Fruit fly (Drosophila melanogaster) whole organism, pupa: ENCODE data around the gene CG3081.

Experiments used
- CG10348 ChIP-seq: fragments of 200-800 bp; sonication (Bioruptor generic); IDR thresholded peaks from 2 replicates; pipeline ENCODE4 v1.3.6; 2022; ENCODE audit warnings: missing biosample characterization, missing genetic modification characterization
- CG12605 ChIP-seq: fragments of 200-800 bp; sonication (Bioruptor generic); IDR thresholded peaks from 2 replicates; pipeline ENCODE4 v1.3.6; 2022; ENCODE audit warnings: missing biosample characterization, missing genetic modification characterization
- CG13204 ChIP-seq: fragments of 200-800 bp; sonication (Bioruptor generic); optimal IDR thresholded peaks from 2 replicates; lab custom pipeline; 2018; ENCODE audit warnings: missing biosample characterization, mild to moderate bottlenecking, missing genetic modification characterization, moderate library complexity
- CG14655 ChIP-seq: fragments of 200-800 bp; sonication (Bioruptor generic); optimal IDR thresholded peaks from 3 replicates; lab custom pipeline; 2017; ENCODE audit warnings: mild to moderate bottlenecking, missing biosample characterization, missing genetic modification reagents, missing genetic modification characterization
- CG15710 ChIP-seq: fragments of 200-800 bp; sonication (Bioruptor generic); optimal IDR thresholded peaks from 2 replicates; lab custom pipeline; 2018; ENCODE audit warnings: missing biosample characterization, mild to moderate bottlenecking, missing genetic modification characterization, moderate library complexity
- CG17806 ChIP-seq: fragments of 200-800 bp; sonication (Bioruptor generic); optimal IDR thresholded peaks from 2 replicates; lab custom pipeline; 2018; ENCODE audit warnings: missing biosample characterization, mild to moderate bottlenecking, missing genetic modification characterization, moderate library complexity
- CG32121 ChIP-seq: fragments of 200-800 bp; sonication (Bioruptor generic); IDR thresholded peaks from 2 replicates; pipeline ENCODE4 v1.3.6; 2022; ENCODE audit warnings: missing biosample characterization, missing genetic modification characterization
- CG34367 ChIP-seq: fragments of 200-800 bp; sonication (Bioruptor generic); optimal IDR thresholded peaks from 2 replicates; lab custom pipeline; 2018; ENCODE audit warnings: missing biosample characterization, mild to moderate bottlenecking, missing genetic modification characterization
- CG4496 ChIP-seq: fragments of 200-800 bp; sonication (Bioruptor generic); IDR thresholded peaks from 3 replicates; pipeline ENCODE4 v1.3.6; 2022; ENCODE audit warnings: missing biosample characterization, missing genetic modification characterization
- CG8159 ChIP-seq: fragments of 200-800 bp; sonication (Bioruptor generic); optimal IDR thresholded peaks from 3 replicates; lab custom pipeline; 2018; ENCODE audit warnings: missing biosample characterization, mild to moderate bottlenecking, missing genetic modification characterization, moderate library complexity
- CG8301 ChIP-seq: fragments of 200-800 bp; sonication (Bioruptor generic); optimal IDR thresholded peaks from 2 replicates; lab custom pipeline; 2018; ENCODE audit warnings: missing biosample characterization, mild to moderate bottlenecking, missing genetic modification characterization
- CG9948 ChIP-seq: fragments of 200-800 bp; sonication (Bioruptor generic); optimal IDR thresholded peaks from 2 replicates; lab custom pipeline; 2018; ENCODE audit warnings: missing biosample characterization, mild to moderate bottlenecking, missing genetic modification characterization, moderate library complexity
- D1 ChIP-seq: fragments of 200-800 bp; sonication (Bioruptor generic); optimal IDR thresholded peaks from 2 replicates; lab custom pipeline; 2018; ENCODE audit warnings: missing biosample characterization, mild to moderate bottlenecking, missing genetic modification characterization, moderate library complexity
- EcR ChIP-seq: fragments of 200-800 bp; sonication (Bioruptor generic); optimal IDR thresholded peaks from 3 replicates; lab custom pipeline; 2019; ENCODE audit warnings: missing biosample characterization, missing genetic modification characterization, mild to moderate bottlenecking, moderate library complexity, missing genetic modification reagents
- Ets98B ChIP-seq: fragments of 200-800 bp; sonication (Bioruptor generic); IDR thresholded peaks from 2 replicates; pipeline ENCODE4 v1.3.6; 2022; ENCODE audit warnings: missing biosample characterization, missing genetic modification characterization
- Pif1A ChIP-seq: fragments of 200-800 bp; sonication (Bioruptor generic); optimal IDR thresholded peaks from 3 replicates; lab custom pipeline; 2016; ENCODE audit warnings: missing biosample characterization, missing genetic modification characterization
- Pif1B ChIP-seq: fragments of 200-800 bp; sonication (Bioruptor generic); optimal IDR thresholded peaks from 3 replicates; lab custom pipeline; 2016; ENCODE audit warnings: missing biosample characterization, missing genetic modification characterization
- Snoo ChIP-seq: fragments of 200-800 bp; sonication (Bioruptor generic); optimal IDR thresholded peaks from 3 replicates; lab custom pipeline; 2017; ENCODE audit warnings: missing biosample characterization, mild to moderate bottlenecking, missing genetic modification characterization, inconsistent platforms
- fd96Ca ChIP-seq: fragments of 200-800 bp; sonication (Bioruptor generic); IDR thresholded peaks from 3 replicates; pipeline ENCODE4 v1.3.6; 2022; ENCODE audit warnings: missing biosample characterization, missing genetic modification characterization
- gl ChIP-seq: fragments of 200-800 bp; sonication (Bioruptor generic); optimal IDR thresholded peaks from 2 replicates; lab custom pipeline; 2018; ENCODE audit warnings: missing biosample characterization, mild to moderate bottlenecking, missing genetic modification characterization
- rn ChIP-seq: fragments of 200-800 bp; sonication (Bioruptor generic); IDR thresholded peaks from 2 replicates; pipeline ENCODE4 v1.3.6; 2022; ENCODE audit warnings: missing biosample characterization, missing genetic modification characterization

The CG3081 gene

dm6 chrX:4599897-4600469 lies 43.8 kb downstream of the CG3081 start:
- no peak for TF ChIP-seq CG10348
- no peak for TF ChIP-seq CG8301 (tag; lab: Kevin White, UChicago)
- TF ChIP-seq D1, result no peak
- no peak for TF ChIP-seq CG12605 (GFP tag; lab: Robert Waterston, UW)
- no peak for TF ChIP-seq CG15710 (tag; lab: Kevin White, UChicago)
- no peak for TF ChIP-seq Pif1A
- no peak for TF ChIP-seq CG4496 (GFP tag; lab: Robert Waterston, UW)
- no peak for TF ChIP-seq Ets98B
- no peak for TF ChIP-seq CG17806
- TF ChIP-seq CG8159 (tag; lab: Kevin White, UChicago), result no peak
- TF ChIP-seq gl (tag; lab: Kevin White, UChicago), result no peak
- TF ChIP-seq CG14655 (GFP tag; lab: Kevin White, UChicago), result no peak
- no peak for TF ChIP-seq rn (GFP tag; lab: Robert Waterston, UW)
- TF ChIP-seq EcR (GFP tag; lab: Kevin White, UChicago), result no peak
- TF ChIP-seq Pif1B, result no peak
- TF ChIP-seq, all 21 proteins: peak for 0

DNA sequence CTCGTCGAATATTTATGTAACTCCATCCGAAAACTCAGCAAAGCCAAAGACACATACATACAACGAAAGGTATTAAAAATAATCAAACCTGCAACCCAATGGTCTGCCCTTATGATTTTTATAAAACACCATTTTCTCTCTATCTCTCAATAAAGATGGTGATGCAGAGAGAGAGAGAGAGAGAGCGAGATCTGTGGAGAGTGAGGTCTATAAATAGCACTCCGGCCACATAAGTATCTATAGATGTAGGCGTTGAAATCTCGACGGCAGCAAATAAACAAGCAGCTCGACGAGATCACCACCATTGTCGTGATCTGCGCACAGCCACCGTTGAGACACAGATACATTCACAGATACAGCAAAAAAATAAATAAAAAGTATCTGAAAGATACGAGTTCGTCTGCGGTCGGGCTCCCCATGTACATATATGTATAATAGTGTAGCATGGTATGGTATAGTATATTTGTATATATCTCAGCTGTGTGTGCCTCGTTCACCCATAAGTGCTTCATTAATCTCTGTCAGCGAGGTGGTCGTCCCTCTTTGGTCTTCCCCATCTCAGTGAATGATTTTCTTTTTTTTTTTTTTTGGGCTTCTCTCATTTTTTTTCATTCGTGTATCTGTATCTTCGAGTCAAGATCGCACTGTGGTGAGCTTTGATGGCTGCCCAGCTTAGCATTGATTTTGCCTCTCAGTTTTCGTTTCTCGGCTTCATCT lies 47.2 kb downstream of the CG3081 start:
- TF ChIP-seq CG15710 (tag; lab: Kevin White, UChicago) (peak; percentile 6), fd96Ca (GFP tag; lab: Robert Waterston, UW) (peak; percentile 33; the same call in 1 of the 3 replicates), CG32121 (GFP tag; lab: Robert Waterston, UW) (no peak), Ets98B (no peak; the same call in 1 of the 2 replicates), Pif1A (peak; percentile 39), CG13204 (GFP tag; lab: Kevin White, UChicago) (peak; percentile 12), EcR (GFP tag; lab: Kevin White, UChicago) (peak; percentile 13)
- TF ChIP-seq, all 21 proteins: peak for 5

dm6 chrX:4592258-4592657 lies 51.5 kb downstream of the CG3081 start:
- TF ChIP-seq CG34367 (tag; lab: Kevin White, UChicago) (no peak), Pif1A (no peak), CG15710 (tag; lab: Kevin White, UChicago) (no peak), Snoo (tag; lab: Kevin White, UChicago) (no peak), Pif1B (no peak)

DNA sequence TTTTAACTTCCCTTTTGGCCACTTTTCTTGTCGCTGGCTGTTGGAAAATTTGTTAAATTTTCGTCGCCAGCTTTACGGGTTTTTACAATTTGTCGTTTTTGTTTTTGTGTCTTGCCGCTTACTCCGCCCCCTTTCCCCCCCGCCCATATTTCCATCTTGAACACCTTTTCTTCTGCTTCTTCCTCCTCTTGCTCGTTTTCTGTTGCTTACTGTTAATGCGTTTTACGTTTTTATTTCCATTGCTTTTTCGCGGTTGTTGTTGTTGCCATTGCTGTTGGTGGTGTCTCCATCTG lies 53.1 kb downstream of the CG3081 start:
- no peak for TF ChIP-seq gl (tag; lab: Kevin White, UChicago)
- no peak for TF ChIP-seq CG32121 (GFP tag; lab: Robert Waterston, UW)
- TF ChIP-seq CG34367 (tag; lab: Kevin White, UChicago), result no peak
- no peak for TF ChIP-seq Pif1A
- no peak for TF ChIP-seq D1
- no peak for TF ChIP-seq CG10348
- no peak for TF ChIP-seq CG9948 (tag; lab: Kevin White, UChicago)
- TF ChIP-seq CG4496 (GFP tag; lab: Robert Waterston, UW), result no peak
- no peak for TF ChIP-seq Pif1B
- no peak for TF ChIP-seq Snoo (tag; lab: Kevin White, UChicago)
- no peak for TF ChIP-seq CG8159 (tag; lab: Kevin White, UChicago)
- TF ChIP-seq EcR (GFP tag; lab: Kevin White, UChicago), result no peak
- TF ChIP-seq Ets98B, result no peak
- TF ChIP-seq CG12605 (GFP tag; lab: Robert Waterston, UW), result no peak
- no peak for TF ChIP-seq CG8301 (tag; lab: Kevin White, UChicago)
- no peak for TF ChIP-seq CG15710 (tag; lab: Kevin White, UChicago)
- TF ChIP-seq fd96Ca (GFP tag; lab: Robert Waterston, UW), result no peak
- no peak for TF ChIP-seq CG14655 (GFP tag; lab: Kevin White, UChicago)
- TF ChIP-seq CG13204 (GFP tag; lab: Kevin White, UChicago), result no peak

DNA sequence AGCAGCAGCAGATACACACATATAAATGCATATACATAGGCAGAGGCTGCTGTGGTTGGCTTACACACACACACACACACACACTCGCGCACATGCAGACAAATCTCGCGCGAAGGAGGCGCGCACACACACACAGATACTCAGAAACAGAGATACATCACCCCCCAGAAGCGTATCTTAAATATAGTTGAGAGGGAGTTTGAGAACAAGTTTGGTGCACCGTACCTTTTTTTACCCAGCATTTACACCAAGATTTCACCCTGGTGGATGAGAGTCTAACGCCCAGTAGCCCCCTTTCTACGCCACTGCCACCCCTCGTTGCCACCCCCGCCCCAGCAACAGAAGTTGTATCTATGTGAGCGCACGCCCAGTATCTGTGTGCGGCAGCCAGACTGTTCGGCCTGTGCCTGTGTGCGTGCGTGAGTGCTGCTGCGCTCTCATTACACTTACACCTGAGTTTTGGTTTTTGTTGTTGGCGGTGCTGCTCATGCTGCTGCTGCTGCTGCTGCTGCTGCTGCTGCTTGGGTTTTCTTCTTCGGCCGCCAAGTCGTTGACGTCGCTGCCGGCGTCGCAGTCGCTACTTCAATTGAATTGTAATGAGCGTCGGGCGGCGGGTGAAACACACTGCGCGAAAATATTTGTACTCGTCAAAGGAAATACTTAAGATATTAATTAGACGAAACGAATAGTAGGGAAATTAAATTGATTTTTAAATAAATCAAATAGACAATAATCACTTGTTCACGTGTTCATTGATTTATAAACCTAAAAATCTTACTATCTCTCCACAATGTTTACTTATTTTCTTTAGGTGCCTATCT lies 53.6 kb downstream of the CG3081 start:
- TF ChIP-seq rn (GFP tag; lab: Robert Waterston, UW), result peak; percentile 97
- TF ChIP-seq CG4496 (GFP tag; lab: Robert Waterston, UW), result peak; percentile 98
- TF ChIP-seq EcR (GFP tag; lab: Kevin White, UChicago), result peak; percentile 23
- TF ChIP-seq CG32121 (GFP tag; lab: Robert Waterston, UW), result peak; percentile 94
- TF ChIP-seq CG8301 (tag; lab: Kevin White, UChicago), result peak; percentile 88
- TF ChIP-seq CG34367 (tag; lab: Kevin White, UChicago), result peak; percentile 92
- TF ChIP-seq D1, result no peak
- TF ChIP-seq Pif1A, result peak; percentile 55
- TF ChIP-seq CG8159 (tag; lab: Kevin White, UChicago), result peak; percentile 90
- peak; percentile 84 for TF ChIP-seq gl (tag; lab: Kevin White, UChicago)
- TF ChIP-seq Pif1B, result peak; percentile 44
- TF ChIP-seq CG13204 (GFP tag; lab: Kevin White, UChicago), result peak; percentile 77
- peak; percentile 92 for TF ChIP-seq CG12605 (GFP tag; lab: Robert Waterston, UW)
- TF ChIP-seq CG15710 (tag; lab: Kevin White, UChicago), result peak; percentile 94
- TF ChIP-seq CG17806, result peak; percentile 86
- peak; percentile 96 for TF ChIP-seq Ets98B
- peak; percentile 98 for TF ChIP-seq fd96Ca (GFP tag; lab: Robert Waterston, UW)
- peak; percentile 92 for TF ChIP-seq CG14655 (GFP tag; lab: Kevin White, UChicago)
- peak; percentile 86 for TF ChIP-seq CG10348
- peak; percentile 84 for TF ChIP-seq CG9948 (tag; lab: Kevin White, UChicago)
- peak; percentile 95 for TF ChIP-seq Snoo (tag; lab: Kevin White, UChicago)
